Worm (Caenorhabditis elegans) whole organism, late embryonic: ENCODE measurements around the gene acdh-7.

Experiments used
- C08G9.2 ChIP-seq: sonication (generic microtip); optimal IDR thresholded peaks from 2 replicates; lab custom pipeline; 2016; ENCODE audit warnings: mild to moderate bottlenecking, missing genetic modification characterization, moderate library complexity, missing compliant biosample characterization
- C38D4.7 ChIP-seq: fragments of 200-800 bp; sonication (Bioruptor generic); optimal IDR thresholded peaks from 2 replicates; lab custom pipeline; 2018; ENCODE audit warnings: mild to moderate bottlenecking, missing genetic modification characterization, moderate library complexity, missing compliant biosample characterization
- K02D7.2 ChIP-seq: sonication (generic microtip); optimal IDR thresholded peaks from 2 replicates; lab custom pipeline; 2017; ENCODE audit warnings: mild to moderate bottlenecking, missing genetic modification characterization, missing compliant biosample characterization
- K09A11.1 ChIP-seq: sonication (generic microtip); optimal IDR thresholded peaks from 2 replicates; lab custom pipeline; 2017; ENCODE audit warnings: antibody characterized with exemption, mild to moderate bottlenecking, missing genetic modification characterization, missing compliant biosample characterization; ENCODE audit not compliant: insufficient read depth
- T23F11.4 ChIP-seq: fragments of 200-800 bp; sonication (Bioruptor generic); optimal IDR thresholded peaks from 2 replicates; lab custom pipeline; 2018; ENCODE audit warnings: mild to moderate bottlenecking, missing genetic modification characterization, missing compliant biosample characterization
- ama-1 ChIP-seq: fragments of 150-350 bp; optimal IDR thresholded peaks from 2 replicates; lab custom pipeline; 2014
- ceh-30 ChIP-seq: fragments of 150-350 bp; optimal IDR thresholded peaks from 2 replicates; lab custom pipeline; 2014; ENCODE audit warnings: missing biosample characterization, missing genetic modification characterization
- ceh-31 ChIP-seq: sonication (generic microtip); optimal IDR thresholded peaks from 2 replicates; lab custom pipeline; 2016; ENCODE audit warnings: missing genetic modification characterization, missing compliant biosample characterization
- ceh-6 ChIP-seq: fragments of 200-800 bp; sonication (Bioruptor generic); optimal IDR thresholded peaks from 2 replicates; lab custom pipeline; 2018; ENCODE audit warnings: mild to moderate bottlenecking, missing genetic modification characterization, missing compliant biosample characterization
- ceh-9 ChIP-seq: sonication (generic microtip); optimal IDR thresholded peaks from 2 replicates; lab custom pipeline; 2016; ENCODE audit warnings: mild to moderate bottlenecking, missing genetic modification characterization, inconsistent platforms, missing compliant biosample characterization
- dmd-4 ChIP-seq: sonication (generic microtip); optimal IDR thresholded peaks from 2 replicates; lab custom pipeline; 2016; ENCODE audit warnings: borderline replicate concordance, missing genetic modification characterization, missing compliant biosample characterization
- dve-1 ChIP-seq: sonication (generic microtip); optimal IDR thresholded peaks from 2 replicates; lab custom pipeline; 2017; ENCODE audit warnings: antibody characterized with exemption, mild to moderate bottlenecking, missing genetic modification characterization, missing compliant biosample characterization
- elt-2 ChIP-seq: sonication (generic microtip); optimal IDR thresholded peaks from 2 replicates; lab custom pipeline; 2016; ENCODE audit warnings: missing genetic modification reagents, missing genetic modification characterization, missing compliant biosample characterization
- ets-4 ChIP-seq: sonication (generic microtip); optimal IDR thresholded peaks from 2 replicates; lab custom pipeline; 2016; ENCODE audit warnings: missing genetic modification characterization, missing compliant biosample characterization
- eyg-1 ChIP-seq: sonication (generic microtip); optimal IDR thresholded peaks from 2 replicates; lab custom pipeline; 2016; ENCODE audit warnings: missing genotype, missing genetic modification characterization, missing compliant biosample characterization
- fax-1 ChIP-seq: sonication (generic microtip); optimal IDR thresholded peaks from 2 replicates; lab custom pipeline; 2016; ENCODE audit warnings: missing genotype, missing genetic modification characterization, missing compliant biosample characterization
- gmeb-2 ChIP-seq: sonication (generic microtip); optimal IDR thresholded peaks from 2 replicates; lab custom pipeline; 2016; ENCODE audit warnings: missing genetic modification characterization, inconsistent platforms, missing compliant biosample characterization
- hlh-13 ChIP-seq: fragments of 200-800 bp; sonication (Bioruptor generic); optimal IDR thresholded peaks from 2 replicates; lab custom pipeline; 2018; ENCODE audit warnings: mild to moderate bottlenecking, missing genetic modification characterization, missing compliant biosample characterization
- hlh-30 ChIP-seq: sonication (generic microtip); optimal IDR thresholded peaks from 2 replicates; lab custom pipeline; 2017; ENCODE audit warnings: antibody characterized with exemption, missing genetic modification characterization, missing compliant biosample characterization; ENCODE audit not compliant: insufficient read depth
- hlh-6 ChIP-seq: sonication (generic microtip); optimal IDR thresholded peaks from 2 replicates; lab custom pipeline; 2016; ENCODE audit warnings: missing genotype, missing genetic modification characterization, missing compliant biosample characterization
- hlh-8 ChIP-seq: sonication (generic microtip); optimal IDR thresholded peaks from 2 replicates; lab custom pipeline; 2016; ENCODE audit warnings: missing genotype, missing genetic modification characterization, missing compliant biosample characterization
- lim-6 ChIP-seq: sonication (generic microtip); optimal IDR thresholded peaks from 2 replicates; lab custom pipeline; 2016; ENCODE audit warnings: missing genetic modification characterization, missing compliant biosample characterization
- madf-2 ChIP-seq: sonication (generic microtip); optimal IDR thresholded peaks from 2 replicates; lab custom pipeline; 2017; ENCODE audit warnings: missing genetic modification characterization, missing compliant biosample characterization
- mec-3 ChIP-seq: sonication (generic microtip); optimal IDR thresholded peaks from 2 replicates; lab custom pipeline; 2016; ENCODE audit warnings: borderline replicate concordance, missing genetic modification characterization, missing compliant biosample characterization
- nfya-1 ChIP-seq: sonication (generic microtip); optimal IDR thresholded peaks from 2 replicates; lab custom pipeline; 2017; ENCODE audit warnings: missing genetic modification characterization, mild to moderate bottlenecking, missing compliant biosample characterization, antibody characterized with exemption, moderate library complexity
- nhr-11 ChIP-seq: fragments of 150-350 bp; optimal IDR thresholded peaks from 2 replicates; lab custom pipeline; 2014; ENCODE audit warnings: missing biosample characterization, missing genetic modification characterization
- nhr-232 ChIP-seq: sonication (generic microtip); optimal IDR thresholded peaks from 2 replicates; lab custom pipeline; 2016; ENCODE audit warnings: missing genetic modification characterization, missing compliant biosample characterization
- odd-2 ChIP-seq: sonication (generic microtip); optimal IDR thresholded peaks from 2 replicates; lab custom pipeline; 2017; ENCODE audit warnings: antibody characterized with exemption, mild to moderate bottlenecking, missing genetic modification characterization, missing compliant biosample characterization
- pag-3 ChIP-seq: sonication (generic microtip); optimal IDR thresholded peaks from 2 replicates; lab custom pipeline; 2016; ENCODE audit warnings: missing compliant biosample characterization, missing genetic modification characterization, borderline replicate concordance
- pax-1 ChIP-seq: fragments of 150-350 bp; optimal IDR thresholded peaks from 2 replicates; lab custom pipeline; 2014; ENCODE audit warnings: missing biosample characterization, missing genetic modification characterization
- pha-2 ChIP-seq: sonication (generic microtip); optimal IDR thresholded peaks from 2 replicates; lab custom pipeline; 2017; ENCODE audit warnings: mild to moderate bottlenecking, missing genetic modification characterization, missing compliant biosample characterization
- pros-1 ChIP-seq: fragments of 150-350 bp; optimal IDR thresholded peaks from 2 replicates; lab custom pipeline; 2014; ENCODE audit warnings: missing biosample characterization, missing genetic modification reagents, missing genetic modification characterization
- ref-2 ChIP-seq: sonication (generic microtip); optimal IDR thresholded peaks from 2 replicates; lab custom pipeline; 2016; ENCODE audit warnings: missing genetic modification characterization, missing compliant biosample characterization
- rnt-1 ChIP-seq: sonication (generic microtip); optimal IDR thresholded peaks from 2 replicates; lab custom pipeline; 2016; ENCODE audit warnings: missing genetic modification characterization, missing compliant biosample characterization
- sdc-2 ChIP-seq: sonication (generic microtip); optimal IDR thresholded peaks from 2 replicates; lab custom pipeline; 2016; ENCODE audit warnings: missing genotype, missing genetic modification characterization, missing compliant biosample characterization
- sox-4 ChIP-seq: sonication (generic microtip); optimal IDR thresholded peaks from 2 replicates; lab custom pipeline; 2017; ENCODE audit warnings: mild to moderate bottlenecking, missing genetic modification characterization, inconsistent platforms, missing compliant biosample characterization
- tbx-2 ChIP-seq: sonication (generic microtip); optimal IDR thresholded peaks from 2 replicates; lab custom pipeline; 2016; ENCODE audit warnings: missing genetic modification characterization, missing compliant biosample characterization
- tbx-7 ChIP-seq: sonication (generic microtip); optimal IDR thresholded peaks from 2 replicates; lab custom pipeline; 2016; ENCODE audit warnings: missing genotype, missing genetic modification characterization, missing compliant biosample characterization
- ttx-3 ChIP-seq: sonication (generic microtip); optimal IDR thresholded peaks from 2 replicates; lab custom pipeline; 2016; ENCODE audit warnings: missing genetic modification reagents, missing genetic modification characterization, missing compliant biosample characterization
- unc-55 ChIP-seq: sonication (generic microtip); optimal IDR thresholded peaks from 2 replicates; lab custom pipeline; 2017; ENCODE audit warnings: missing biosample characterization, missing genetic modification reagents, missing genetic modification characterization
- ztf-16 ChIP-seq: sonication (generic microtip); optimal IDR thresholded peaks from 2 replicates; lab custom pipeline; 2017; ENCODE audit warnings: missing genetic modification characterization, missing compliant biosample characterization

acdh-7 gene

ce11 chrX:17184363-17184762, 32.5 kb downstream of the acdh-7 start (continued):
- TF ChIP-seq rnt-1 (tag; lab: Kevin White, UChicago) = peak; percentile 50
- no peak for TF ChIP-seq pha-2 (tag; lab: Kevin White, UChicago)
- peak; percentile 65 for TF ChIP-seq hlh-30 (tag; lab: Kevin White, UChicago)
- TF ChIP-seq K09A11.1 = no peak
- no peak for TF ChIP-seq C38D4.7 (GFP tag; lab: Kevin White, UChicago)
- no peak for TF ChIP-seq elt-2
- no peak for TF ChIP-seq ttx-3 (tag; lab: Kevin White, UChicago)
- TF ChIP-seq C08G9.2 (tag; lab: Kevin White, UChicago) = peak; percentile 1
- TF ChIP-seq nfya-1 (tag; lab: Kevin White, UChicago) = peak; percentile 70
- peak; percentile 85 for TF ChIP-seq ceh-31 (tag; lab: Kevin White, UChicago)
- TF ChIP-seq hlh-6 (tag; lab: Kevin White, UChicago) = peak; percentile 5
- TF ChIP-seq sox-4 = no peak
- TF ChIP-seq hlh-8 (tag; lab: Kevin White, UChicago) = no peak
- peak; percentile 61 for TF ChIP-seq unc-55
- TF ChIP-seq sdc-2 (tag; lab: Kevin White, UChicago) = peak; percentile 94
- TF ChIP-seq tbx-7 (tag; lab: Kevin White, UChicago) = no peak
- TF ChIP-seq lim-6 = no peak
- TF ChIP-seq ama-1 (lab: Kevin White, UChicago) = no peak
- TF ChIP-seq fax-1 (tag; lab: Kevin White, UChicago) = no peak
- TF ChIP-seq ets-4 (tag; lab: Kevin White, UChicago) = peak; percentile 45
- no peak for TF ChIP-seq ztf-16 (tag; lab: Kevin White, UChicago)
- TF ChIP-seq hlh-13 = no peak

- TF ChIP-seq hlh-8 (tag; lab: Kevin White, UChicago) = no peak
- peak; percentile 50 for TF ChIP-seq tbx-2 (tag; lab: Kevin White, UChicago)
- TF ChIP-seq K02D7.2 (tag; lab: Kevin White, UChicago) = no peak
- peak; percentile 64 for TF ChIP-seq elt-2
- TF ChIP-seq pax-1 (tag; lab: Kevin White, UChicago) = peak; percentile 22
- TF ChIP-seq nhr-11 (tag; lab: Kevin White, UChicago) = no peak
- peak; percentile 32 for TF ChIP-seq ztf-16 (tag; lab: Kevin White, UChicago)
- no peak for TF ChIP-seq unc-55
- TF ChIP-seq nhr-232 = no peak
- TF ChIP-seq odd-2 (tag; lab: Kevin White, UChicago) = peak; percentile 10
- TF ChIP-seq nfya-1 (tag; lab: Kevin White, UChicago) = peak; percentile 68
- TF ChIP-seq ttx-3 (tag; lab: Kevin White, UChicago) = peak; percentile 45
- TF ChIP-seq gmeb-2 = peak; percentile 5
- peak; percentile 98 for TF ChIP-seq sdc-2 (tag; lab: Kevin White, UChicago)
Observed at ce11 chrX:17181220-17181619, 35.7 kb downstream of the acdh-7 start.

- TF ChIP-seq eyg-1 (tag; lab: Kevin White, UChicago) = no peak
- no peak for TF ChIP-seq pha-2 (tag; lab: Kevin White, UChicago)
- TF ChIP-seq ref-2 (tag; lab: Kevin White, UChicago) = no peak
- TF ChIP-seq pros-1 (tag; lab: Kevin White, UChicago) = no peak
- TF ChIP-seq, all 69 proteins: peak for 0
Observed at ce11 chrX:17180135-17180534, 36.8 kb downstream of the acdh-7 start.

ce11 chrX:17178239-17178638, 38.7 kb downstream of the acdh-7 start, which contains the start of gene B0302.2:
Gene B0302.2, plus strand, starts transcription at chrX:17178539.
- no peak for TF ChIP-seq ceh-30 (tag; lab: Kevin White, UChicago)
- TF ChIP-seq lim-6 = no peak
- TF ChIP-seq fax-1 (tag; lab: Kevin White, UChicago) = no peak
- no peak for TF ChIP-seq pag-3 (tag; lab: Kevin White, UChicago)
- no peak for TF ChIP-seq ceh-6
- TF ChIP-seq mec-3 (tag; lab: Kevin White, UChicago) = no peak
- no peak for TF ChIP-seq C08G9.2 (tag; lab: Kevin White, UChicago)
- TF ChIP-seq ets-4 (tag; lab: Kevin White, UChicago) = no peak
- no peak for TF ChIP-seq ceh-9 (tag; lab: Kevin White, UChicago)
- no peak for TF ChIP-seq pros-1 (tag; lab: Kevin White, UChicago)
- TF ChIP-seq hlh-13 = no peak
- TF ChIP-seq unc-55 = no peak
- TF ChIP-seq madf-2 (tag; lab: Kevin White, UChicago) = no peak
- no peak for TF ChIP-seq hlh-6 (tag; lab: Kevin White, UChicago)
- TF ChIP-seq K09A11.1 = no peak
- no peak for TF ChIP-seq T23F11.4 (GFP tag; lab: Kevin White, UChicago)
- no peak for TF ChIP-seq dmd-4 (tag; lab: Kevin White, UChicago)
- TF ChIP-seq dve-1 (tag; lab: Kevin White, UChicago) = no peak
